Worm (Caenorhabditis elegans) whole organism, L4 larva: ENCODE data around the gene gly-20.

Experiments used
- F26F4.8 ChIP-seq: fragments of 200-800 bp; sonication (Bioruptor generic); conservative IDR thresholded peaks from 2 replicates; pipeline ENCODE4 v1.3.6; 2022; ENCODE audit warnings: missing genetic modification characterization, missing compliant biosample characterization
- Y5F2A.4 ChIP-seq: fragments of 200-800 bp; sonication (Bioruptor generic); optimal IDR thresholded peaks from 2 replicates; lab custom pipeline; 2018; ENCODE audit warnings: mild to moderate bottlenecking, missing genetic modification characterization, missing compliant biosample characterization
- Y75B8A.6 ChIP-seq: fragments of 200-800 bp; sonication (Bioruptor generic); IDR thresholded peaks from 2 replicates; pipeline ENCODE4 v1.3.6; 2022; ENCODE audit warnings: missing genetic modification reagents, missing genetic modification characterization, missing compliant biosample characterization
- ama-1 ChIP-seq: fragments of 150-350 bp; optimal IDR thresholded peaks from 2 replicates; lab custom pipeline; 2014; ENCODE audit warnings: inconsistent platforms, mixed read lengths
- ceh-20 ChIP-seq: fragments of 200-800 bp; sonication (Bioruptor generic); IDR thresholded peaks from 2 replicates; pipeline ENCODE4 v1.3.6; 2022; ENCODE audit warnings: missing genetic modification reagents, missing genetic modification characterization, missing compliant biosample characterization
- ceh-28 ChIP-seq: fragments of 150-350 bp; optimal IDR thresholded peaks from 2 replicates; lab custom pipeline; 2014; ENCODE audit warnings: missing biosample characterization, missing genetic modification reagents, missing genetic modification characterization
- ceh-44 ChIP-seq: fragments of 200-800 bp; sonication (Bioruptor generic); IDR thresholded peaks from 2 replicates; pipeline ENCODE4 v1.3.6; 2022; ENCODE audit warnings: missing genetic modification reagents, missing genetic modification characterization, missing compliant biosample characterization
- ceh-82 ChIP-seq: sonication (generic microtip); optimal IDR thresholded peaks from 2 replicates; lab custom pipeline; 2017; ENCODE audit warnings: missing biosample characterization, missing genetic modification characterization
- ctbp-1 ChIP-seq: fragments of 200-800 bp; sonication (Bioruptor generic); IDR thresholded peaks from 2 replicates; pipeline ENCODE4 v1.3.6; 2022; ENCODE audit warnings: missing genetic modification reagents, missing genetic modification characterization, missing compliant biosample characterization
- daf-16 ChIP-seq, 3 experiments: sonication (generic microtip); optimal IDR thresholded peaks; 2 replicates each; lab custom pipeline; 2016 to 2017; ENCODE audit warnings: missing genetic modification characterization in 3 of 3, missing genetic modification reagents in 3 of 3, mild to moderate bottlenecking in 2 of 3, missing compliant biosample characterization in 2 of 3, missing biosample characterization in 1 of 3, moderate library complexity in 1 of 3
- dmd-6 ChIP-seq: fragments of 200-800 bp; sonication (Bioruptor generic); IDR thresholded peaks from 2 replicates; pipeline ENCODE4 v1.3.6; 2022; ENCODE audit warnings: missing genetic modification reagents, missing genetic modification characterization, missing compliant biosample characterization
- dpl-1 ChIP-seq: fragments of 150-350 bp; optimal IDR thresholded peaks from 2 replicates; lab custom pipeline; 2014; ENCODE audit warnings: missing biosample characterization, missing genetic modification reagents, missing genetic modification characterization
- duxl-1 ChIP-seq: sonication (generic microtip); optimal IDR thresholded peaks from 2 replicates; lab custom pipeline; 2016; ENCODE audit warnings: mild to moderate bottlenecking, missing genetic modification characterization, moderate library complexity, missing compliant biosample characterization; ENCODE audit not compliant: poor library complexity
- egl-43 ChIP-seq: fragments of 200-800 bp; sonication (Bioruptor generic); IDR thresholded peaks from 2 replicates; pipeline ENCODE4 v1.3.6; 2022; ENCODE audit warnings: missing genetic modification reagents, missing genetic modification characterization, missing compliant biosample characterization
- hif-1 ChIP-seq, 2 experiments: sonication (generic microtip); optimal IDR thresholded peaks; 2 replicates each; lab custom pipeline; 2016 to 2017; ENCODE audit warnings: missing compliant biosample characterization in 2 of 2, missing genetic modification characterization in 2 of 2, missing genetic modification reagents in 2 of 2, missing genotype in 2 of 2, mild to moderate bottlenecking in 1 of 2
- hlh-11 ChIP-seq: fragments of 200-800 bp; sonication (Bioruptor generic); optimal IDR thresholded peaks from 2 replicates; lab custom pipeline; 2018; ENCODE audit warnings: mild to moderate bottlenecking, missing genetic modification characterization, missing compliant biosample characterization
- hmg-1.1 ChIP-seq: fragments of 200-800 bp; sonication (Bioruptor generic); IDR thresholded peaks from 2 replicates; pipeline ENCODE4 v1.3.6; 2022; ENCODE audit warnings: missing genetic modification reagents, missing genetic modification characterization, missing compliant biosample characterization
- lim-7 ChIP-seq: fragments of 200-800 bp; sonication (Bioruptor generic); IDR thresholded peaks from 2 replicates; pipeline ENCODE4 v1.3.6; 2022; ENCODE audit warnings: missing genetic modification characterization, missing compliant biosample characterization
- lin-1 ChIP-seq: fragments of 200-800 bp; sonication (Bioruptor generic); IDR thresholded peaks from 2 replicates; pipeline ENCODE4 v1.3.6; 2022; ENCODE audit warnings: missing genetic modification reagents, missing genetic modification characterization, missing compliant biosample characterization
- lin-13 ChIP-seq: fragments of 150-350 bp; optimal IDR thresholded peaks from 2 replicates; lab custom pipeline; 2014; ENCODE audit warnings: missing biosample characterization, missing genetic modification reagents, missing genetic modification characterization
- lin-38 ChIP-seq: fragments of 200-800 bp; sonication (Bioruptor generic); IDR thresholded peaks from 2 replicates; pipeline ENCODE4 v1.3.6; 2022; ENCODE audit warnings: missing genetic modification reagents, missing genetic modification characterization, missing compliant biosample characterization
- madf-5 ChIP-seq, 2 experiments: fragments of 200-800 bp; sonication (Bioruptor generic); IDR thresholded peaks; 2 replicates each; pipeline ENCODE4 v1.3.6; 2022; ENCODE audit warnings: missing compliant biosample characterization in 2 of 2, missing genetic modification characterization in 2 of 2
- mep-1 ChIP-seq: fragments of 150-350 bp; sonication (generic microtip); optimal IDR thresholded peaks from 3 replicates; lab custom pipeline; 2014; ENCODE audit warnings: missing biosample characterization, missing genetic modification characterization
- mes-2 ChIP-seq: sonication (generic microtip); optimal IDR thresholded peaks from 2 replicates; lab custom pipeline; 2016; ENCODE audit warnings: missing genotype, mild to moderate bottlenecking, missing genetic modification characterization, missing compliant biosample characterization; ENCODE audit not compliant: poor library complexity, severe bottlenecking
- mxl-2 ChIP-seq: fragments of 200-800 bp; sonication (Bioruptor generic); conservative IDR thresholded peaks from 2 replicates; pipeline ENCODE4 v1.3.6; 2022; ENCODE audit warnings: missing genetic modification reagents, missing genetic modification characterization, missing compliant biosample characterization
- mxl-3 ChIP-seq: fragments of 200-800 bp; sonication (Bioruptor generic); optimal IDR thresholded peaks from 2 replicates; lab custom pipeline; 2018; ENCODE audit warnings: mild to moderate bottlenecking, missing genetic modification characterization, missing compliant biosample characterization
- nhr-10 ChIP-seq: fragments of 150-350 bp; optimal IDR thresholded peaks from 2 replicates; lab custom pipeline; 2014; ENCODE audit warnings: missing biosample characterization, missing genetic modification characterization
- nhr-11 ChIP-seq: fragments of 150-350 bp; optimal IDR thresholded peaks from 2 replicates; lab custom pipeline; 2014; ENCODE audit warnings: missing biosample characterization, missing genetic modification characterization
- nhr-237 ChIP-seq: sonication (generic microtip); optimal IDR thresholded peaks from 2 replicates; lab custom pipeline; 2017; ENCODE audit warnings: missing biosample characterization, missing genetic modification characterization
- nhr-25 ChIP-seq: sonication (generic microtip); optimal IDR thresholded peaks from 2 replicates; lab custom pipeline; 2017; ENCODE audit warnings: missing genetic modification characterization, mild to moderate bottlenecking, missing compliant biosample characterization, antibody characterized with exemption, moderate library complexity, borderline replicate concordance; ENCODE audit not compliant: insufficient read depth
- nhr-28 ChIP-seq: fragments of 150-350 bp; optimal IDR thresholded peaks from 2 replicates; lab custom pipeline; 2014; ENCODE audit warnings: missing biosample characterization, missing genetic modification characterization
- nhr-42 ChIP-seq: fragments of 200-800 bp; sonication (Bioruptor generic); IDR thresholded peaks from 2 replicates; pipeline ENCODE4 v1.3.6; 2022; ENCODE audit warnings: missing genetic modification characterization, missing compliant biosample characterization
- nhr-6 ChIP-seq: fragments of 150-350 bp; optimal IDR thresholded peaks from 2 replicates; lab custom pipeline; 2014; ENCODE audit warnings: missing biosample characterization, missing genetic modification characterization
- nhr-76 ChIP-seq: fragments of 150-350 bp; optimal IDR thresholded peaks from 2 replicates; lab custom pipeline; 2014; ENCODE audit warnings: missing biosample characterization, missing genetic modification characterization
- pha-4 ChIP-seq, 2 experiments: fragments of 150-350 bp in 1 of 2; fragments of 200-800 bp in 1 of 2; sonication (Bioruptor generic) in 1 of 2; IDR thresholded peaks in 1 of 2; optimal IDR thresholded peaks in 1 of 2; 2 replicates each; pipeline versions ENCODE4 v1.3.6 to Lab custom; 2014 to 2022; ENCODE audit warnings: missing genetic modification characterization in 2 of 2, missing genetic modification reagents in 2 of 2, missing biosample characterization in 1 of 2, missing compliant biosample characterization in 1 of 2
- php-3 ChIP-seq: fragments of 200-800 bp; sonication (Bioruptor generic); IDR thresholded peaks from 2 replicates; pipeline ENCODE4 v1.3.6; 2022; ENCODE audit warnings: missing genetic modification reagents, missing genetic modification characterization, missing compliant biosample characterization
- rbr-2 ChIP-seq: sonication (generic microtip); optimal IDR thresholded peaks from 2 replicates; lab custom pipeline; 2016; ENCODE audit warnings: missing genotype, missing genetic modification characterization, missing compliant biosample characterization
- saeg-2 ChIP-seq: fragments of 200-800 bp; sonication (Bioruptor generic); IDR thresholded peaks from 2 replicates; pipeline ENCODE4 v1.3.6; 2022; ENCODE audit warnings: missing genetic modification reagents, missing genetic modification characterization, missing compliant biosample characterization
- skn-1 ChIP-seq: fragments of 150-350 bp; optimal IDR thresholded peaks from 2 replicates; lab custom pipeline; 2014; ENCODE audit warnings: missing biosample characterization, missing genetic modification characterization
- tra-1 ChIP-seq: fragments of 200-800 bp; sonication (Bioruptor generic); IDR thresholded peaks from 2 replicates; pipeline ENCODE4 v1.3.6; 2022; ENCODE audit warnings: missing genetic modification reagents, missing genetic modification characterization, missing compliant biosample characterization
- unc-62 ChIP-seq, 3 experiments: fragments of 150-350 bp in 1 of 3; sonication (generic microtip); optimal IDR thresholded peaks in 2 of 3; peaks in 1 of 3; 1 replicate in 1 of 3; 2 replicates in 2 of 3; lab custom pipeline; 2014 to 2017; ENCODE audit warnings: missing biosample characterization in 3 of 3, missing genetic modification characterization in 3 of 3, missing genetic modification reagents in 3 of 3, missing genotype in 1 of 3
- zag-1 ChIP-seq: fragments of 150-350 bp; optimal IDR thresholded peaks from 2 replicates; lab custom pipeline; 2014; ENCODE audit warnings: missing biosample characterization, missing genetic modification characterization
- zfp-3 ChIP-seq: fragments of 200-800 bp; sonication (Bioruptor generic); conservative IDR thresholded peaks from 2 replicates; pipeline ENCODE4 v1.3.6; 2022; ENCODE audit warnings: missing genetic modification reagents, missing genetic modification characterization, missing compliant biosample characterization

The gly-20 gene

ce11 chrV:11321719-11322118 is 39.3 kb downstream of the gly-20 start, which contains the start of gene F47G9.4:
Gene F47G9.4, minus strand, starts transcription at chrV:11321816.
- TF ChIP-seq zag-1 (tag; lab: Kevin White, UChicago) (no peak), Y5F2A.4 (GFP tag; lab: Kevin White, UChicago) (no peak), hlh-11 (tag; lab: Kevin White, UChicago) (peak; percentile 25), ceh-44 (GFP tag; lab: Robert Waterston, UW) (no peak), pha-4 (GFP tag; IDR thresholded peaks at IDR 0.05; lab: Robert Waterston, UW) (no peak), pha-4 (tag; optimal IDR thresholded peaks at IDR 0.05; lab: Kevin White, UChicago) (peak; percentile 74), nhr-28 (peak; percentile 48), mep-1 (tag; lab: Kevin White, UChicago) (no peak), mes-2 (tag; lab: Kevin White, UChicago) (no peak), mxl-2 (GFP tag; lab: Robert Waterston, UW) (no peak), nhr-6 (tag; lab: Kevin White, UChicago) (no peak), nhr-42 (GFP tag; lab: Robert Waterston, UW) (no peak), daf-16 (GFP tag; optimal IDR thresholded peaks at IDR 0.05; lab: Kevin White, UChicago) (no peak), daf-16 (tag; optimal IDR thresholded peaks at IDR 0.05; lab: Kevin White, UChicago) (peak; percentile 18), ceh-28 (no peak), dpl-1 (GFP tag; lab: Kevin White, UChicago) (no peak)

ce11 chrV:11323720-11324119 is 41.3 kb downstream of the gly-20 start, which contains the start of gene str-141:
Gene str-141, minus strand, starts transcription at chrV:11323820.
- no peak for TF ChIP-seq php-3 (GFP tag; lab: Robert Waterston, UW)
- peak; percentile 4 for TF ChIP-seq duxl-1
- TF ChIP-seq unc-62 (GFP tag; optimal IDR thresholded peaks at IDR 0.05 in 1 of 2; lab: Kevin White, UChicago) = peak in 1 of 2 experiments; percentile 3
- TF ChIP-seq unc-62 (tag; optimal IDR thresholded peaks at IDR 0.05; lab: Kevin White, UChicago) = no peak
- TF ChIP-seq F26F4.8 (GFP tag; lab: Robert Waterston, UW) = no peak
- TF ChIP-seq ama-1 = peak; percentile 12
- TF ChIP-seq, all 104 proteins: peak for 3

DNA sequence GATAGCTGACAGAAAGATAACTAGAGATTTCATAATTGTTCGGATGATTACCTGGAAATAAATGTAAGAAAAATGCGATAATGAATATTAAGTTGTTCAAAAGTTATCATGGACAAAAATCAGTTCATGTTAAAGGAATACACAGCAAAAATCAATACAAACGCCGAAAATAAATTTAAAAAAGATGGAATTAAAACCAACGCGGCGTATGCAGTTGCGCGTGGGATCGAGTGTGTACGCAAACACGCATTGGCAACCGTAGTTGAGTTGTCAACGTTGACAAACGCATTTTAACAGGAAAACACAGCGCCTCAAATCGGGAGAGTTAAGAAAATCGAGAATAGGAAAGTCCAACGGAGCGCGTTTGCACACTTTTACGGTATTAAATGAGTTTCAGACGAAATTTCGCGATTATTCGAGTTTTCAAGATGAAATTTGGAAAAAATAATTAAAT is 44.6 kb downstream of the gly-20 start, which contains the start of gene tmed-10:
TSS of gene tmed-10 (minus strand) at position 51 of the 454 bp plus-strand sequence.
- TF ChIP-seq mxl-3 = peak; percentile 77
- TF ChIP-seq nhr-237 (tag; lab: Kevin White, UChicago) = no peak
- peak; percentile 84 for TF ChIP-seq mes-2 (tag; lab: Kevin White, UChicago)
- peak; percentile 43 for TF ChIP-seq nhr-28
- 0 out of 2 replicates have a peak, but pooled peaks have one; percentile 24 for TF ChIP-seq ctbp-1 (GFP tag; lab: Robert Waterston, UW)
- TF ChIP-seq tra-1 (GFP tag; lab: Robert Waterston, UW) = 0 out of 2 replicates have a peak, but pooled peaks have one; percentile 18
- no peak for TF ChIP-seq saeg-2 (GFP tag; lab: Robert Waterston, UW)
- TF ChIP-seq lin-38 (GFP tag; lab: Robert Waterston, UW) = peak; percentile 95
- no peak for TF ChIP-seq nhr-6 (tag; lab: Kevin White, UChicago)
- peak; percentile 76 for TF ChIP-seq hmg-1.1
- peak in 1 of 2 experiments; percentile 12 for TF ChIP-seq hif-1 (tag; optimal IDR thresholded peaks at IDR 0.05; lab: Kevin White, UChicago)
- TF ChIP-seq lim-7 (GFP tag; lab: Robert Waterston, UW) = no peak
- TF ChIP-seq skn-1 (tag; lab: Kevin White, UChicago) = no peak
- no peak for TF ChIP-seq lin-1
- no peak for TF ChIP-seq zfp-3 (GFP tag; lab: Robert Waterston, UW)
- TF ChIP-seq ceh-20 (GFP tag; lab: Robert Waterston, UW) = peak; percentile 75
- no peak for TF ChIP-seq daf-16 (GFP tag; optimal IDR thresholded peaks at IDR 0.05; lab: Kevin White, UChicago)
- no peak for TF ChIP-seq daf-16 (tag; optimal IDR thresholded peaks at IDR 0.05; lab: Kevin White, UChicago)
- peak; percentile 50 for TF ChIP-seq rbr-2
- TF ChIP-seq madf-5 (GFP tag; IDR thresholded peaks at IDR 0.05; lab: Robert Waterston, UW) = no peak
- no peak for TF ChIP-seq nhr-25 (tag; lab: Kevin White, UChicago)
- TF ChIP-seq dmd-6 (GFP tag; lab: Robert Waterston, UW) = peak; percentile 72
- no peak for TF ChIP-seq nhr-11 (tag; lab: Kevin White, UChicago)
- TF ChIP-seq unc-62 (GFP tag; optimal IDR thresholded peaks at IDR 0.05 in 1 of 2; lab: Kevin White, UChicago) = peak in 1 of 2 experiments; percentile 56
- TF ChIP-seq unc-62 (tag; optimal IDR thresholded peaks at IDR 0.05; lab: Kevin White, UChicago) = no peak
- TF ChIP-seq hlh-11 (tag; lab: Kevin White, UChicago) = peak; percentile 64
- no peak for TF ChIP-seq nhr-76 (tag; lab: Kevin White, UChicago)
- no peak for TF ChIP-seq nhr-10 (tag; lab: Kevin White, UChicago)
- peak; percentile 53; the same call in 1 of the 2 replicates for TF ChIP-seq ceh-44 (GFP tag; lab: Robert Waterston, UW)
- TF ChIP-seq Y75B8A.6 (GFP tag; lab: Robert Waterston, UW) = no peak
- peak; percentile 10 for TF ChIP-seq lin-13 (GFP tag; lab: Kevin White, UChicago)
- peak; percentile 66; the same call in 1 of the 2 replicates for TF ChIP-seq egl-43 (GFP tag; lab: Robert Waterston, UW)
- TF ChIP-seq Y5F2A.4 (GFP tag; lab: Kevin White, UChicago) = no peak
- no peak for TF ChIP-seq ceh-82 (tag; lab: Kevin White, UChicago)
